Worm (Caenorhabditis elegans) whole organism, young adult: ENCODE data around the gene skr-8.

ENCODE experiments used
- C17E4.6 ChIP-seq: fragments of 200-800 bp; sonication (Bioruptor generic); IDR thresholded peaks from 2 replicates; pipeline ENCODE4 v1.3.6; 2022; ENCODE audit warnings: missing genetic modification reagents, missing genetic modification characterization, missing compliant biosample characterization
- D2030.7 ChIP-seq: fragments of 200-800 bp; sonication (Bioruptor generic); IDR thresholded peaks from 2 replicates; pipeline ENCODE4 v1.3.6; 2022; ENCODE audit warnings: missing genetic modification reagents, missing genetic modification characterization, missing compliant biosample characterization
- F22D6.2 ChIP-seq: sonication (generic microtip); optimal IDR thresholded peaks from 2 replicates; lab custom pipeline; 2016; ENCODE audit warnings: mild to moderate bottlenecking, missing genetic modification characterization, missing compliant biosample characterization
- F23B12.7 ChIP-seq: sonication (generic microtip); optimal IDR thresholded peaks from 2 replicates; lab custom pipeline; 2017; ENCODE audit warnings: missing genetic modification characterization, mild to moderate bottlenecking, missing compliant biosample characterization, antibody characterized with exemption, moderate library complexity; ENCODE audit not compliant: insufficient read depth
- F33H1.4 ChIP-seq: fragments of 200-800 bp; sonication (Bioruptor generic); IDR thresholded peaks from 2 replicates; pipeline ENCODE4 v1.3.6; 2022; ENCODE audit warnings: missing genetic modification reagents, missing genetic modification characterization, missing compliant biosample characterization
- F37B4.10 ChIP-seq: fragments of 200-800 bp; sonication (Bioruptor generic); IDR thresholded peaks from 2 replicates; pipeline ENCODE4 v1.3.6; 2022; ENCODE audit warnings: missing genetic modification characterization, missing compliant biosample characterization
- F49E8.2 ChIP-seq: sonication (generic microtip); optimal IDR thresholded peaks from 3 replicates; lab custom pipeline; 2017; ENCODE audit warnings: missing genetic modification characterization, mild to moderate bottlenecking, missing compliant biosample characterization, antibody characterized with exemption, moderate library complexity; ENCODE audit not compliant: insufficient read depth
- F52B5.7 ChIP-seq: sonication (generic microtip); optimal IDR thresholded peaks from 2 replicates; lab custom pipeline; 2016; ENCODE audit warnings: mild to moderate bottlenecking, missing genetic modification characterization, missing compliant biosample characterization
- F57C9.4 ChIP-seq: sonication (generic microtip); optimal IDR thresholded peaks from 2 replicates; lab custom pipeline; 2017; ENCODE audit warnings: mild to moderate bottlenecking, missing genetic modification characterization, missing compliant biosample characterization
- Y53F4B.3 ChIP-seq: fragments of 200-800 bp; sonication (Bioruptor generic); IDR thresholded peaks from 2 replicates; pipeline ENCODE4 v1.3.6; 2022; ENCODE audit warnings: missing genetic modification reagents, missing genetic modification characterization, missing compliant biosample characterization
- Y56A3A.18 ChIP-seq: fragments of 200-800 bp; sonication (Bioruptor generic); IDR thresholded peaks from 2 replicates; pipeline ENCODE4 v1.3.6; 2022; ENCODE audit warnings: missing genetic modification reagents, missing genetic modification characterization, missing compliant biosample characterization
- Y79H2A.3 ChIP-seq: fragments of 200-800 bp; sonication (Bioruptor generic); conservative IDR thresholded peaks from 2 replicates; pipeline ENCODE4 v1.3.6; 2022; ENCODE audit warnings: missing genetic modification reagents, missing genetic modification characterization, missing compliant biosample characterization
- akir-1 ChIP-seq: fragments of 200-800 bp; sonication (Bioruptor generic); optimal IDR thresholded peaks from 2 replicates; lab custom pipeline; 2018; ENCODE audit warnings: mild to moderate bottlenecking, missing genetic modification characterization, moderate library complexity, missing compliant biosample characterization
- aptf-2 ChIP-seq: fragments of 200-800 bp; sonication (Bioruptor generic); conservative IDR thresholded peaks from 2 replicates; pipeline ENCODE4 v1.3.6; 2022; ENCODE audit warnings: missing genetic modification reagents, missing genetic modification characterization, missing compliant biosample characterization
- aptf-3 ChIP-seq: fragments of 200-800 bp; sonication (Bioruptor generic); IDR thresholded peaks from 2 replicates; pipeline ENCODE4 v1.3.6; 2022; ENCODE audit warnings: missing genetic modification characterization, missing compliant biosample characterization
- attf-5 ChIP-seq: fragments of 200-800 bp; sonication (Bioruptor generic); optimal IDR thresholded peaks from 2 replicates; lab custom pipeline; 2018; ENCODE audit warnings: mild to moderate bottlenecking, missing genetic modification characterization, missing compliant biosample characterization
- bed-2 ChIP-seq: fragments of 200-800 bp; sonication (Bioruptor generic); IDR thresholded peaks from 2 replicates; pipeline ENCODE4 v1.3.6; 2022; ENCODE audit warnings: missing genetic modification reagents, missing genetic modification characterization, missing compliant biosample characterization
- ceh-100 ChIP-seq: fragments of 200-800 bp; sonication (Bioruptor generic); IDR thresholded peaks from 2 replicates; pipeline ENCODE4 v1.3.6; 2022; ENCODE audit warnings: missing genetic modification reagents, missing genetic modification characterization, missing compliant biosample characterization
- ceh-27 ChIP-seq: fragments of 200-800 bp; sonication (Bioruptor generic); optimal IDR thresholded peaks from 2 replicates; lab custom pipeline; 2018; ENCODE audit warnings: mild to moderate bottlenecking, missing genetic modification characterization, moderate library complexity, missing compliant biosample characterization
- ceh-79 ChIP-seq: sonication (generic microtip); optimal IDR thresholded peaks from 2 replicates; lab custom pipeline; 2017; ENCODE audit warnings: mild to moderate bottlenecking, missing genetic modification characterization, missing compliant biosample characterization
- ceh-91 ChIP-seq: fragments of 200-800 bp; sonication (Bioruptor generic); IDR thresholded peaks from 2 replicates; pipeline ENCODE4 v1.3.6; 2022; ENCODE audit warnings: missing genetic modification reagents, missing genetic modification characterization, missing compliant biosample characterization
- chd-7 ChIP-seq: sonication (generic microtip); optimal IDR thresholded peaks from 2 replicates; lab custom pipeline; 2016; ENCODE audit warnings: mild to moderate bottlenecking, missing genetic modification characterization, moderate library complexity, missing compliant biosample characterization
- dox-1 ChIP-seq: fragments of 200-800 bp; sonication (Bioruptor generic); IDR thresholded peaks from 2 replicates; pipeline ENCODE4 v1.3.6; 2022; ENCODE audit warnings: missing genetic modification reagents, missing genetic modification characterization, missing compliant biosample characterization
- dpff-1 ChIP-seq: sonication (generic microtip); optimal IDR thresholded peaks from 2 replicates; lab custom pipeline; 2017; ENCODE audit warnings: mild to moderate bottlenecking, missing genetic modification characterization, missing compliant biosample characterization
- ets-4 ChIP-seq: fragments of 200-800 bp; sonication (Bioruptor generic); optimal IDR thresholded peaks from 2 replicates; lab custom pipeline; 2018; ENCODE audit warnings: mild to moderate bottlenecking, missing genetic modification characterization, missing compliant biosample characterization
- gei-17 ChIP-seq: fragments of 200-800 bp; sonication (Bioruptor generic); optimal IDR thresholded peaks from 2 replicates; lab custom pipeline; 2018; ENCODE audit warnings: mild to moderate bottlenecking, missing genetic modification characterization, missing compliant biosample characterization
- hmg-1.2 ChIP-seq: fragments of 200-800 bp; sonication (Bioruptor generic); IDR thresholded peaks from 2 replicates; pipeline ENCODE4 v1.3.6; 2022; ENCODE audit warnings: missing genetic modification reagents, missing genetic modification characterization, missing compliant biosample characterization
- let-526 ChIP-seq: fragments of 200-800 bp; sonication (Bioruptor generic); IDR thresholded peaks from 2 replicates; pipeline ENCODE4 v1.3.6; 2022; ENCODE audit warnings: missing genetic modification reagents, missing genetic modification characterization, missing compliant biosample characterization
- let-607 ChIP-seq, 2 experiments: fragments of 200-800 bp in 1 of 2; sonication (Bioruptor generic) in 1 of 2; sonication (generic microtip) in 1 of 2; optimal IDR thresholded peaks; 2 replicates each; lab custom pipeline; 2016 to 2018; ENCODE audit warnings: mild to moderate bottlenecking in 2 of 2, missing compliant biosample characterization in 2 of 2, missing genetic modification characterization in 2 of 2, moderate library complexity in 2 of 2, missing genotype in 1 of 2
- lir-1 ChIP-seq: fragments of 200-800 bp; sonication (Bioruptor generic); conservative IDR thresholded peaks from 2 replicates; pipeline ENCODE4 v1.3.6; 2022; ENCODE audit warnings: missing genetic modification reagents, missing genetic modification characterization, missing compliant biosample characterization
- lsy-27 ChIP-seq: sonication (generic microtip); optimal IDR thresholded peaks from 2 replicates; lab custom pipeline; 2017; ENCODE audit warnings: missing genetic modification characterization, mild to moderate bottlenecking, missing compliant biosample characterization, antibody characterized with exemption, missing genotype, borderline replicate concordance; ENCODE audit not compliant: insufficient read depth
- madf-3 ChIP-seq: fragments of 200-800 bp; sonication (Bioruptor generic); IDR thresholded peaks from 2 replicates; pipeline ENCODE4 v1.3.6; 2022; ENCODE audit warnings: missing genetic modification reagents, missing genetic modification characterization, missing compliant biosample characterization
- mcd-1 ChIP-seq: fragments of 200-800 bp; sonication (Bioruptor generic); IDR thresholded peaks from 2 replicates; pipeline ENCODE4 v1.3.6; 2022; ENCODE audit warnings: missing genetic modification reagents, missing genetic modification characterization, missing compliant biosample characterization
- mes-4 ChIP-seq: sonication (generic microtip); optimal IDR thresholded peaks from 2 replicates; lab custom pipeline; 2016; ENCODE audit warnings: missing genotype, missing genetic modification characterization, missing compliant biosample characterization
- mxl-1 ChIP-seq: sonication (generic microtip); optimal IDR thresholded peaks from 2 replicates; lab custom pipeline; 2016; ENCODE audit warnings: missing genetic modification characterization, missing compliant biosample characterization
- nfya-2 ChIP-seq: fragments of 200-800 bp; sonication (Bioruptor generic); IDR thresholded peaks from 2 replicates; pipeline ENCODE4 v1.3.6; 2022; ENCODE audit warnings: missing genetic modification reagents, missing genetic modification characterization, missing compliant biosample characterization
- pbrm-1 ChIP-seq: fragments of 200-800 bp; sonication (Bioruptor generic); IDR thresholded peaks from 2 replicates; pipeline ENCODE4 v1.3.6; 2022; ENCODE audit warnings: missing genetic modification reagents, missing genetic modification characterization, missing compliant biosample characterization
- rcor-1 ChIP-seq: fragments of 200-800 bp; sonication (Bioruptor generic); IDR thresholded peaks from 2 replicates; pipeline ENCODE4 v1.3.6; 2022; ENCODE audit warnings: missing genetic modification reagents, missing genetic modification characterization, missing compliant biosample characterization
- rec-8 ChIP-seq, 2 experiments: sonication (generic microtip); optimal IDR thresholded peaks; 2 replicates each; lab custom pipeline; 2016; ENCODE audit warnings: mild to moderate bottlenecking in 2 of 2, missing genetic modification characterization in 2 of 2, missing genetic modification reagents in 2 of 2, missing genotype in 2 of 2, missing biosample characterization in 1 of 2, missing compliant biosample characterization in 1 of 2, moderate library complexity in 1 of 2
- snpc-3.4 ChIP-seq: sonication (generic microtip); optimal IDR thresholded peaks from 2 replicates; lab custom pipeline; 2017; ENCODE audit warnings: missing genetic modification characterization, mild to moderate bottlenecking, missing compliant biosample characterization, antibody characterized with exemption, moderate library complexity, missing genotype, missing genetic modification reagents
- snpc-4 ChIP-seq, 5 experiments: fragments of 150-350 bp in 1 of 5; sonication (generic microtip) in 4 of 5; optimal IDR thresholded peaks; 2 replicates each; lab custom pipeline; 2014 to 2018; ENCODE audit warnings: missing genetic modification characterization in 5 of 5, missing biosample characterization in 3 of 5, antibody characterized with exemption in 2 of 5, mild to moderate bottlenecking in 2 of 5, missing compliant biosample characterization in 2 of 5, missing genotype in 2 of 5, moderate library complexity in 2 of 5, missing genetic modification reagents in 1 of 5
- somi-1 ChIP-seq: fragments of 200-800 bp; sonication (Bioruptor generic); optimal IDR thresholded peaks from 2 replicates; lab custom pipeline; 2018; ENCODE audit warnings: mild to moderate bottlenecking, missing genetic modification characterization, missing compliant biosample characterization
- tbx-9 ChIP-seq: sonication (generic microtip); optimal IDR thresholded peaks from 2 replicates; lab custom pipeline; 2016; ENCODE audit warnings: borderline replicate concordance, missing genetic modification characterization, inconsistent platforms, missing compliant biosample characterization
- ztf-26 ChIP-seq: sonication (generic microtip); optimal IDR thresholded peaks from 2 replicates; lab custom pipeline; 2017; ENCODE audit warnings: missing genetic modification characterization, missing compliant biosample characterization

skr-8 gene

DNA sequence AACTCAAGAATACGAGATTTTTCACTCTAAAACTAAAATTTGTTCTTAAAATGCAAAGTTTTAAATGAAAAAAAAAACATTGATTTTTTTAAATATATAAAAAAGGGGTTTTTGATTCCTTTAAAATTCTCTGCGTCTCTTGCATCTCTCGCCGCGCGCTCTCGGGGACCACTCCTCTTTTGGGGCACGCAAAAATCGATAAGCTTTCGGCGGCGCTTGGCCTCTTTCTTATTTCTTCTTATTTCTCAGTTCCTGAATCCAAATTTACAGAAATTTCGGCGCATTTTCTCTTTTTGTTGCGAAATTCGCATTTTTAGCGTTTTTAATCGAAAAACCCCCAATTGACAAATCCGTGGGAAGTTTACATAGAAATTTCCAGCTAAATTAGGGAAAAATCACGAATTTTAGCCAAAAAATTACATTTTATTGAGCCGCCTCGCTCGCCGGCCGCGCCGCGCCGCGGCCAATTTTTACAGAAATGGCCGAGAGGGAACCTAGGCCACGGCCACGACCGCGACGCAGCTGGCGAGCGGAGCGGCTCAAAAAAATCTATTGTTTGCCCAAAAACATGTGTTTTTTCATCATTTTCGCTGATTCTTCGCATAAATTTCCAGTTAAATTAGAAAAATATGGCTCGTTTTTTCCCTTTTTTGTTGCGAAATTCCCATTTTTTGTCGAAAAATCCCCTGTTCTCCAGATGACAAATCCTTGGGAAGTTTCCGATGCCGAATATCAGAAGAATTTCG lies 46.5 kb downstream of the skr-8 start, which contains the start of gene itsn-1 (continued):
- no peak for TF ChIP-seq mes-4
- peak; percentile 94 for TF ChIP-seq madf-3 (GFP tag; lab: Robert Waterston, UW)
- no peak for TF ChIP-seq let-526
- no peak for TF ChIP-seq pbrm-1 (GFP tag; lab: Robert Waterston, UW)

DNA sequence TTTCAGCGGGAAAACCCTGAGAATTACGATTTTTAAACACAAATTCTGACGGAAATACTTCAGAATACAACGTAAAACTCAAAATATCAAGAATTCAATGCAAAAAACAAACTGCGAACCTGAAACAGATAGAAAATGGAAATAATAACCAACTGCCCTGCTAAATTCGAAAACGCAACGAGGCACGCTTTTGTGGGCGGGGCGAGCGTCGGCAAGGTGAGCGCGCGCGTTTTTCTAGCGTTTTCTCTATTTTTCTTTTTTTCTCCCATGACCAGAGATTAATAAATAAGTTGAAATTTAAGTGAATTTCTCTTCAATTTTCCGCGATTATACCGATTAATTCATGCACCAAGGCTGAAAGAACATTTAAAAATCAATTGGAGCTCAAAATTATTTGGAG lies 47.0 kb downstream of the skr-8 start, which contains the start of gene uaf-2:
uaf-2 (minus strand) TSS at position 183 of the 400 bp plus-strand sequence.
- no peak for TF ChIP-seq akir-1 (GFP tag; lab: Kevin White, UChicago)
- TF ChIP-seq F49E8.2 (tag; lab: Kevin White, UChicago) = no peak
- TF ChIP-seq rec-8 (tag; optimal IDR thresholded peaks at IDR 0.05; lab: Kevin White, UChicago) = no peak
- no peak for TF ChIP-seq C17E4.6 (GFP tag; lab: Robert Waterston, UW)
- TF ChIP-seq somi-1 = no peak
- no peak for TF ChIP-seq ceh-27
- no peak for TF ChIP-seq F57C9.4 (tag; lab: Kevin White, UChicago)
- TF ChIP-seq lir-1 (GFP tag; lab: Robert Waterston, UW) = no peak
- TF ChIP-seq Y79H2A.3 (GFP tag; lab: Robert Waterston, UW) = no peak
- TF ChIP-seq gei-17 (GFP tag; lab: Kevin White, UChicago) = no peak
- TF ChIP-seq ceh-100 (GFP tag; lab: Robert Waterston, UW) = peak; percentile 63
- TF ChIP-seq nfya-2 (GFP tag; lab: Robert Waterston, UW) = no peak
- TF ChIP-seq snpc-3.4 = peak; percentile 1
- no peak for TF ChIP-seq Y53F4B.3 (GFP tag; lab: Robert Waterston, UW)
- no peak for TF ChIP-seq snpc-4 (GFP tag; optimal IDR thresholded peaks at IDR 0.05; lab: Kevin White, UChicago)
- TF ChIP-seq snpc-4 (tag; optimal IDR thresholded peaks at IDR 0.05; lab: Kevin White, UChicago) = peak in 3 of 4 experiments; percentile 14 to 45 (median 24)
- TF ChIP-seq lsy-27 = no peak
- TF ChIP-seq dox-1 = no peak
- no peak for TF ChIP-seq F22D6.2 (tag; lab: Kevin White, UChicago)
- TF ChIP-seq F52B5.7 = no peak
- no peak for TF ChIP-seq aptf-2 (GFP tag; lab: Robert Waterston, UW)
- no peak for TF ChIP-seq aptf-3 (GFP tag; lab: Robert Waterston, UW)
- TF ChIP-seq hmg-1.2 (GFP tag; lab: Robert Waterston, UW) = 0 out of 2 replicates have a peak, but pooled peaks have one; percentile 21
- TF ChIP-seq ceh-79 = no peak
- TF ChIP-seq rcor-1 (GFP tag; lab: Robert Waterston, UW) = no peak
- no peak for TF ChIP-seq tbx-9 (tag; lab: Kevin White, UChicago)
- no peak for TF ChIP-seq ztf-26 (tag; lab: Kevin White, UChicago)
- 0 out of 2 replicates have a peak, but pooled peaks have one; percentile 7 for TF ChIP-seq mcd-1
- TF ChIP-seq F33H1.4 = no peak
- TF ChIP-seq madf-3 (GFP tag; lab: Robert Waterston, UW) = peak; percentile 88
- no peak for TF ChIP-seq let-607 (tag; optimal IDR thresholded peaks at IDR 0.05; lab: Kevin White, UChicago)
- TF ChIP-seq D2030.7 (GFP tag; lab: Robert Waterston, UW) = 0 out of 2 replicates have a peak, but pooled peaks have one; percentile 10
- no peak for TF ChIP-seq chd-7
- TF ChIP-seq ets-4 (GFP tag; lab: Kevin White, UChicago) = no peak
- peak; percentile 38 for TF ChIP-seq F23B12.7 (tag; lab: Kevin White, UChicago)
- TF ChIP-seq let-526 = no peak
- no peak for TF ChIP-seq F37B4.10
- TF ChIP-seq mxl-1 (tag; lab: Kevin White, UChicago) = no peak
- no peak for TF ChIP-seq ceh-91 (GFP tag; lab: Robert Waterston, UW)
- TF ChIP-seq Y56A3A.18 (GFP tag; lab: Robert Waterston, UW) = no peak
- no peak for TF ChIP-seq bed-2
- TF ChIP-seq dpff-1 (tag; lab: Kevin White, UChicago) = no peak
- peak; percentile 56 for TF ChIP-seq attf-5 (GFP tag; lab: Kevin White, UChicago)
